Fruit fly (Drosophila melanogaster): ENCODE data around the gene vih.
A peak's percentile ranks its signal among the peaks of the same experiment; 100 is the strongest.

Gene vih

DNA sequence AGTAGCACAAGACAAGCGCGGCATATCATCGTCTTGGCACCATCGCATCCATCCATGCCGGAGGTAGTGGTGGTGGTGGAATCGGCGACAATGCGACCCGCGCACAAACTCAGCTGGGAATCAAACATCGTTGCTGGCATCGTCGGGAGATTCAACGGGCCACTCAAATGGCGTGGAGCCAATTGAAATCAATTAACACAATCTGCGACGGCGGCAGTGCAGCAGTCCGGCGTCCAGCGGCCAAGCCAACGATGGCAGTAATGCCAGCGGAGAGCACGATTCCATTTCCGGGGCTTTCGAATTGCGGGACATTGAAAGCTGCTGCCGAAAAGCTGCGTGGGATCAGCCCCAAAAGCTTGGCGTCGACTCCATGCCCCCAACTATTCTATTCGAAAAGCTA is 3.5 kb downstream of the vih start, which contains the start of gene CG10654:
CG10654 (minus strand) TSS at position 270 of the 400 bp plus-strand sequence.
- TF ChIP-seq CG6808 (GFP tag; optimal IDR thresholded peaks at IDR 0.05) (no peak), eg (GFP tag; IDR thresholded peaks at IDR 0.05) (no peak), CG11762 (GFP tag; optimal IDR thresholded peaks at IDR 0.05; ENCODE audit: insufficient read depth) (no peak), topi (GFP tag; optimal IDR thresholded peaks at IDR 0.05) (no peak), esn (GFP tag; optimal IDR thresholded peaks at IDR 0.05) (no peak), Lpt (GFP tag; optimal IDR thresholded peaks at IDR 0.05) (no peak), svp (GFP tag) (no peak), CG6163 (GFP tag; IDR thresholded peaks at IDR 0.05) (no peak), fd59A (GFP tag; optimal IDR thresholded peaks at IDR 0.05) (no peak), Ets96B (tag; optimal IDR thresholded peaks at IDR 0.05) (no peak), Sox14 (GFP tag; optimal IDR thresholded peaks at IDR 0.05) (no peak), CG32006 (GFP tag; optimal IDR thresholded peaks at IDR 0.05) (no peak), CG34406 (GFP tag; optimal IDR thresholded peaks at IDR 0.05) (no peak)

DNA sequence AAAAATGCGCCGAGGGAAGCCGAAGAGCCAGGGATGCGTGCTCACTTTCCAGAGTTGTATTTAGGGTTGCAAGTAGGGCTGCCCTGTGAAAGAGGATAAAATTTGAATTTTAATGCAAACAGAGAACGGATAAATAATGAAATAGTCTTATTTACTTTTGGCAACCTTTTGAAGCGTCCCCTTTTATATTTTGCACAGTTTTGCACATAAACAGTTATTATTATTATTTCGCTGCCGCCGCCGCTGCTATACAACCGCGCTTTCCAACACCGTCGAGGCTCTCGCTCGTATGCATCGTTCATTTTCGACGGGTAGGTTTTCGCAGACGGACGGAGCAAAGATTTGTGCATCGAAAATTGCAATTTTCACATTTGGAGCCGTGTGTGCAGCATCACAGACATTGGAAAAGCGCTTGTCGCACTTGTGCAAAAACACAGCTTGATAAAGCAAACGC is 10.7 kb downstream of the vih start, which contains the start of the genes sti and tral:
sti (minus strand) TSS at position 54 of the 454 bp plus-strand sequence.
tral (plus strand) TSS at position 298 of the 454 bp plus-strand sequence.
- TF ChIP-seq net (GFP tag; optimal IDR thresholded peaks at IDR 0.05) (no peak), Sox102F (GFP tag; optimal IDR thresholded peaks at IDR 0.05) (peak; percentile 72), CG1621 (tag; optimal IDR thresholded peaks at IDR 0.05) (peak; percentile 62), Blimp-1 (GFP tag; optimal IDR thresholded peaks at IDR 0.05) (peak; percentile 52), fkh (GFP tag; optimal IDR thresholded peaks at IDR 0.05) (peak; percentile 55), Hr39 (GFP tag; optimal IDR thresholded peaks at IDR 0.05) (peak; percentile 92), CG11902 (GFP tag; optimal IDR thresholded peaks at IDR 0.05) (peak; percentile 82), CG9139 (GFP tag; optimal IDR thresholded peaks at IDR 0.05) (peak; percentile 29), esn (GFP tag; optimal IDR thresholded peaks at IDR 0.05) (peak; percentile 90), cyc (GFP tag; optimal IDR thresholded peaks at IDR 0.05) (peak; percentile 90), CG4318 (GFP tag; optimal IDR thresholded peaks at IDR 0.05) (peak; percentile 48), CG10669 (GFP tag; optimal IDR thresholded peaks at IDR 0.05) (no peak), Ets96B (tag; optimal IDR thresholded peaks at IDR 0.05) (peak; percentile 49), CG3032 (tag; optimal IDR thresholded peaks at IDR 0.05) (peak; percentile 71), lz (GFP tag; optimal IDR thresholded peaks at IDR 0.05) (peak; percentile 92), CG6854 (GFP tag; optimal IDR thresholded peaks at IDR 0.05) (peak; percentile 44), CG6808 (GFP tag; optimal IDR thresholded peaks at IDR 0.05) (peak; percentile 35), Smox (GFP tag; optimal IDR thresholded peaks at IDR 0.05) (no peak), Eip78C (GFP tag) (no peak), CG10631 (GFP tag; optimal IDR thresholded peaks at IDR 0.05) (peak; percentile 88), CG6276 (GFP tag; optimal IDR thresholded peaks at IDR 0.05) (no peak), CG16779 (tag; optimal IDR thresholded peaks at IDR 0.05) (no peak), salr (GFP tag; optimal IDR thresholded peaks at IDR 0.05) (peak in 1 of 2 experiments; percentile 43), Sox14 (GFP tag; optimal IDR thresholded peaks at IDR 0.05) (peak; percentile 87), Hr4 (GFP tag; optimal IDR thresholded peaks at IDR 0.05) (peak; percentile 90), Met (GFP tag; optimal IDR thresholded peaks at IDR 0.05) (peak; percentile 87), Ets21C (GFP tag; optimal IDR thresholded peaks at IDR 0.05) (peak; percentile 84), CG8319 (GFP tag; optimal IDR thresholded peaks at IDR 0.05) (peak; percentile 84), pdm3 (GFP tag; optimal IDR thresholded peaks at IDR 0.05) (no peak), CG8632 (GFP tag; optimal IDR thresholded peaks at IDR 0.05) (peak; percentile 69), topi (GFP tag; optimal IDR thresholded peaks at IDR 0.05) (peak; percentile 84), eg (GFP tag; IDR thresholded peaks at IDR 0.05) (peak; percentile 69), achi (GFP tag; optimal IDR thresholded peaks at IDR 0.05) (peak; percentile 88), OdsH (GFP tag; optimal IDR thresholded peaks at IDR 0.05) (peak; percentile 87), Lpt (GFP tag; optimal IDR thresholded peaks at IDR 0.05) (peak; percentile 38), svp (GFP tag) (no peak), dac (GFP tag; optimal IDR thresholded peaks at IDR 0.05) (peak; percentile 50), CG31627 (GFP tag; optimal IDR thresholded peaks at IDR 0.05) (peak; percentile 93), fd59A (GFP tag; optimal IDR thresholded peaks at IDR 0.05) (peak; percentile 53), CG7368 (GFP tag; optimal IDR thresholded peaks at IDR 0.05) (peak; percentile 67), CG6792 (GFP tag; optimal IDR thresholded peaks at IDR 0.05) (peak; percentile 82), dsx (GFP tag; optimal IDR thresholded peaks at IDR 0.05; ENCODE audit: poor library complexity, severe bottlenecking) (no peak), acj6 (GFP tag; optimal IDR thresholded peaks at IDR 0.05) (no peak), CG6163 (GFP tag; IDR thresholded peaks at IDR 0.05) (peak; percentile 68), CG11294 (GFP tag; IDR thresholded peaks at IDR 0.05) (peak; percentile 27; the same call in 1 of the 2 replicates), Hr38 (GFP tag; optimal IDR thresholded peaks at IDR 0.05) (peak; percentile 78)

Measured in whole organism, prepupa.